Worm (Caenorhabditis elegans) whole organism, late embryonic: ENCODE data around the gene mob-1.

Source experiments
- C08G9.2 ChIP-seq: sonication (generic microtip); optimal IDR thresholded peaks from 2 replicates; lab custom pipeline; 2016; ENCODE audit warnings: mild to moderate bottlenecking, missing genetic modification characterization, moderate library complexity, missing compliant biosample characterization
- K02D7.2 ChIP-seq: sonication (generic microtip); optimal IDR thresholded peaks from 2 replicates; lab custom pipeline; 2017; ENCODE audit warnings: mild to moderate bottlenecking, missing genetic modification characterization, missing compliant biosample characterization
- K09A11.1 ChIP-seq: sonication (generic microtip); optimal IDR thresholded peaks from 2 replicates; lab custom pipeline; 2017; ENCODE audit warnings: antibody characterized with exemption, mild to moderate bottlenecking, missing genetic modification characterization, missing compliant biosample characterization; ENCODE audit not compliant: insufficient read depth
- T23F11.4 ChIP-seq: fragments of 200-800 bp; sonication (Bioruptor generic); optimal IDR thresholded peaks from 2 replicates; lab custom pipeline; 2018; ENCODE audit warnings: mild to moderate bottlenecking, missing genetic modification characterization, missing compliant biosample characterization
- Y22D7AL.16 ChIP-seq: sonication (generic microtip); optimal IDR thresholded peaks from 2 replicates; lab custom pipeline; 2016; ENCODE audit warnings: missing genetic modification characterization, missing compliant biosample characterization
- ahr-1 ChIP-seq: sonication (generic microtip); optimal IDR thresholded peaks from 2 replicates; lab custom pipeline; 2016; ENCODE audit warnings: missing genetic modification characterization, missing compliant biosample characterization
- ceh-14 ChIP-seq: sonication (generic microtip); optimal IDR thresholded peaks from 2 replicates; lab custom pipeline; 2016; ENCODE audit warnings: missing genotype, missing genetic modification characterization, missing compliant biosample characterization
- ceh-19 ChIP-seq: fragments of 200-800 bp; sonication (Bioruptor generic); optimal IDR thresholded peaks from 2 replicates; lab custom pipeline; 2018; ENCODE audit warnings: mild to moderate bottlenecking, missing genetic modification characterization, missing compliant biosample characterization
- ceh-22 ChIP-seq: sonication (generic microtip); optimal IDR thresholded peaks from 2 replicates; lab custom pipeline; 2017; ENCODE audit warnings: missing biosample characterization, missing genetic modification characterization
- ceh-24 ChIP-seq: sonication (generic microtip); optimal IDR thresholded peaks from 2 replicates; lab custom pipeline; 2016; ENCODE audit warnings: mild to moderate bottlenecking, missing genetic modification characterization, missing compliant biosample characterization
- ceh-45 ChIP-seq: fragments of 200-800 bp; sonication (Bioruptor generic); IDR thresholded peaks from 2 replicates; pipeline ENCODE4 v1.3.6; 2022; ENCODE audit warnings: missing genetic modification reagents, missing genetic modification characterization, missing compliant biosample characterization
- ceh-48 ChIP-seq: sonication (generic microtip); optimal IDR thresholded peaks from 2 replicates; lab custom pipeline; 2016; ENCODE audit warnings: missing genetic modification characterization, inconsistent platforms, missing compliant biosample characterization
- dmd-4 ChIP-seq: sonication (generic microtip); optimal IDR thresholded peaks from 2 replicates; lab custom pipeline; 2016; ENCODE audit warnings: borderline replicate concordance, missing genetic modification characterization, missing compliant biosample characterization
- ets-4 ChIP-seq: sonication (generic microtip); optimal IDR thresholded peaks from 2 replicates; lab custom pipeline; 2016; ENCODE audit warnings: missing genetic modification characterization, missing compliant biosample characterization
- fkh-6 ChIP-seq: sonication (generic microtip); optimal IDR thresholded peaks from 2 replicates; lab custom pipeline; 2016; ENCODE audit warnings: missing genetic modification characterization, missing compliant biosample characterization
- gmeb-2 ChIP-seq: sonication (generic microtip); optimal IDR thresholded peaks from 2 replicates; lab custom pipeline; 2016; ENCODE audit warnings: missing genetic modification characterization, inconsistent platforms, missing compliant biosample characterization
- hlh-13 ChIP-seq: fragments of 200-800 bp; sonication (Bioruptor generic); optimal IDR thresholded peaks from 2 replicates; lab custom pipeline; 2018; ENCODE audit warnings: mild to moderate bottlenecking, missing genetic modification characterization, missing compliant biosample characterization
- hlh-6 ChIP-seq: sonication (generic microtip); optimal IDR thresholded peaks from 2 replicates; lab custom pipeline; 2016; ENCODE audit warnings: missing genotype, missing genetic modification characterization, missing compliant biosample characterization
- hlh-8 ChIP-seq: sonication (generic microtip); optimal IDR thresholded peaks from 2 replicates; lab custom pipeline; 2016; ENCODE audit warnings: missing genotype, missing genetic modification characterization, missing compliant biosample characterization
- lim-6 ChIP-seq: sonication (generic microtip); optimal IDR thresholded peaks from 2 replicates; lab custom pipeline; 2016; ENCODE audit warnings: missing genetic modification characterization, missing compliant biosample characterization
- madf-2 ChIP-seq: sonication (generic microtip); optimal IDR thresholded peaks from 2 replicates; lab custom pipeline; 2017; ENCODE audit warnings: missing genetic modification characterization, missing compliant biosample characterization
- mec-3 ChIP-seq: sonication (generic microtip); optimal IDR thresholded peaks from 2 replicates; lab custom pipeline; 2016; ENCODE audit warnings: borderline replicate concordance, missing genetic modification characterization, missing compliant biosample characterization
- nfya-1 ChIP-seq: sonication (generic microtip); optimal IDR thresholded peaks from 2 replicates; lab custom pipeline; 2017; ENCODE audit warnings: missing genetic modification characterization, mild to moderate bottlenecking, missing compliant biosample characterization, antibody characterized with exemption, moderate library complexity
- nhr-11 ChIP-seq: fragments of 150-350 bp; optimal IDR thresholded peaks from 2 replicates; lab custom pipeline; 2014; ENCODE audit warnings: missing biosample characterization, missing genetic modification characterization
- npax-4 ChIP-seq: sonication (generic microtip); optimal IDR thresholded peaks from 2 replicates; lab custom pipeline; 2016; ENCODE audit warnings: missing genetic modification characterization, missing compliant biosample characterization
- odd-2 ChIP-seq: sonication (generic microtip); optimal IDR thresholded peaks from 2 replicates; lab custom pipeline; 2017; ENCODE audit warnings: antibody characterized with exemption, mild to moderate bottlenecking, missing genetic modification characterization, missing compliant biosample characterization
- pag-3 ChIP-seq: sonication (generic microtip); optimal IDR thresholded peaks from 2 replicates; lab custom pipeline; 2016; ENCODE audit warnings: missing compliant biosample characterization, missing genetic modification characterization, borderline replicate concordance
- pat-9 ChIP-seq: fragments of 200-800 bp; sonication (Bioruptor generic); optimal IDR thresholded peaks from 2 replicates; lab custom pipeline; 2018; ENCODE audit warnings: mild to moderate bottlenecking, missing genetic modification characterization, moderate library complexity, missing compliant biosample characterization
- pha-2 ChIP-seq: sonication (generic microtip); optimal IDR thresholded peaks from 2 replicates; lab custom pipeline; 2017; ENCODE audit warnings: mild to moderate bottlenecking, missing genetic modification characterization, missing compliant biosample characterization
- pha-4 ChIP-seq: fragments of 150-350 bp; optimal IDR thresholded peaks from 2 replicates; lab custom pipeline; 2018; ENCODE audit warnings: missing biosample characterization, missing genetic modification reagents, missing genetic modification characterization
- pqm-1 ChIP-seq: sonication (generic microtip); optimal IDR thresholded peaks from 2 replicates; lab custom pipeline; 2016; ENCODE audit warnings: missing genetic modification characterization, missing compliant biosample characterization
- ref-2 ChIP-seq: sonication (generic microtip); optimal IDR thresholded peaks from 2 replicates; lab custom pipeline; 2016; ENCODE audit warnings: missing genetic modification characterization, missing compliant biosample characterization
- ttx-3 ChIP-seq: sonication (generic microtip); optimal IDR thresholded peaks from 2 replicates; lab custom pipeline; 2016; ENCODE audit warnings: missing genetic modification reagents, missing genetic modification characterization, missing compliant biosample characterization
- unc-3 ChIP-seq, 2 experiments: fragments of 200-800 bp in 1 of 2; sonication (Bioruptor generic) in 1 of 2; sonication (generic microtip) in 1 of 2; conservative IDR thresholded peaks in 1 of 2; optimal IDR thresholded peaks in 1 of 2; 2 replicates each; pipeline versions ENCODE4 v1.3.6 to Lab custom; 2016 to 2022; ENCODE audit warnings: missing compliant biosample characterization in 2 of 2, missing genetic modification characterization in 2 of 2, missing genetic modification reagents in 1 of 2
- unc-42 ChIP-seq: sonication (generic microtip); optimal IDR thresholded peaks from 2 replicates; lab custom pipeline; 2016; ENCODE audit warnings: missing genotype, missing genetic modification characterization, missing compliant biosample characterization
- ztf-16 ChIP-seq: sonication (generic microtip); optimal IDR thresholded peaks from 2 replicates; lab custom pipeline; 2017; ENCODE audit warnings: missing genetic modification characterization, missing compliant biosample characterization

mob-1 gene

DNA sequence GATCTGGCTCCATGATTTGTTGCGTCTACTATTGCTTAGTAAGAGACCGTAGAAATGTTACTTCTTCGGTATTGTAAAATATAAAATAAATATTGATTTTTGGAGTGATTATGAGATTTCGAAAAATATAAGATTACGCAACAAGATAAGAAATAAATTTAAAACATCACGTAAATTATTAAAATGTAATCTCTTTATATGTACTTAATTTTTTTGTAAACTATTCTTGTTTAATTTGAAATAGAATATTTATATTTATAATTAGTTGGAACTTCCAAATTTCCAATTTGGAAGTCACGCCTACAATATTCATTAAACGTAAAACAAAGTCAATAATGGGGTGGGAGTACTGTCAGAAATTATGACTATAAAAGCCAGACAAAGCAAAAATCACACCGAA lies 26.9 kb upstream of the mob-1 start, which contains the start of gene M117.4:
Gene M117.4 (minus strand): TSS at position 101 of the 400 bp plus-strand sequence.
- no peak for TF ChIP-seq unc-3 (GFP tag; conservative IDR thresholded peaks at IDR 0.05; lab: Robert Waterston, UW)
- no peak for TF ChIP-seq unc-3 (tag; optimal IDR thresholded peaks at IDR 0.05; lab: Kevin White, UChicago)
- TF ChIP-seq madf-2: no peak
- TF ChIP-seq hlh-8 (tag; lab: Kevin White, UChicago): no peak
- no peak for TF ChIP-seq dmd-4
- no peak for TF ChIP-seq ceh-24 (tag; lab: Kevin White, UChicago)
- no peak for TF ChIP-seq ceh-48
- TF ChIP-seq hlh-13 (GFP tag; lab: Kevin White, UChicago): no peak
- TF ChIP-seq ceh-19 (GFP tag; lab: Kevin White, UChicago): no peak
- TF ChIP-seq odd-2 (tag; lab: Kevin White, UChicago): no peak
- TF ChIP-seq ztf-16 (tag; lab: Kevin White, UChicago): no peak
- TF ChIP-seq npax-4: no peak
- no peak for TF ChIP-seq nhr-11 (tag; lab: Kevin White, UChicago)
- TF ChIP-seq pha-4 (tag; lab: Kevin White, UChicago): no peak
- no peak for TF ChIP-seq ahr-1

DNA sequence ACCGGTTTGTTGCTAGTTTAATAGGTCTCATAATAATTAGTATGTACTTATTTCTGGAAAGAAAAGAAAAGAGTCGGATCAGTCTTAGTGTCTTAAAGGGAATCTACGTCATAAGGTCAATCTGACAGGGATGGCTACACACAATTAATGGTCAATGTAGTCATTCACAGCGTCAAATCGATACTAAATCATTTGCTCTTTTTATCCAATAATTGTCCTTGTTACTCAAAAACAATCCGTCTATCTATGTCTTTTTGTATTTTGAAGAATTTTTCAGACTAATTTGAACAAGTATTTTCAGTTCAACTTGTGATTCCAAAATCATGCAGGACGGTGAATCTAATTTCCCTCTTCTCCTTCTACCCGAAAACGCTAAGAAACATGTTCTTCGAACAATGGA lies 21.7 kb upstream of the mob-1 start, which contains the start of gene fbxb-3:
Gene fbxb-3 (plus strand): TSS at position 301 of the 400 bp plus-strand sequence.
- TF ChIP-seq ceh-22 (tag; lab: Kevin White, UChicago) (no peak), Y22D7AL.16 (tag; lab: Kevin White, UChicago) (no peak), madf-2 (no peak), fkh-6 (no peak), gmeb-2 (tag; lab: Kevin White, UChicago) (no peak), ahr-1 (no peak), ttx-3 (tag; lab: Kevin White, UChicago) (no peak), npax-4 (no peak)

DNA sequence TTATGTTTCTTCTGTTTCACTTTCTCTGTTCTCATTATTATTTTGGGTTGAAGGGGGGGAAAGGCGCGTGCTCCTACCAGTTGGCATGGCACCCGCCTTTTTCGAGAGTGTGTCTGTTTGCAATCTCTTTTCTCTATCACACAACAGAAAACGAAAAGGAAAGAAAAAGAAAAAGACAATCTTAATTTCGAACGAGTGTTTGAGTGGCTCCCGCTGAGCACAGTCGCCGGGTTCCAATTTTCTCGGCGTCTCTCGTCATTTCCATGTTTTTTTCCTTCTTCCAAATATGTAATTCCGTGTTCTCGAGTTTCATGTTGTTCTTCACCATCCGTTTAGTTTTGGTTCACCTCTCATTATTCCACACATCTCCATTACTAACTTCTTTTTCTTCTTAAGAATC lies 18.2 kb upstream of the mob-1 start, which contains the start of gene F38H4.3:
Gene F38H4.3 (plus strand): TSS at position 301 of the 400 bp plus-strand sequence.
- TF ChIP-seq pha-2 (tag; lab: Kevin White, UChicago) (no peak), pha-4 (tag; lab: Kevin White, UChicago) (no peak), ahr-1 (no peak), mec-3 (no peak), nhr-11 (tag; lab: Kevin White, UChicago) (no peak), hlh-6 (tag; lab: Kevin White, UChicago) (no peak), lim-6 (no peak), K02D7.2 (tag; lab: Kevin White, UChicago) (no peak), pqm-1 (tag; lab: Kevin White, UChicago) (no peak), ceh-22 (tag; lab: Kevin White, UChicago) (no peak), ceh-14 (tag; lab: Kevin White, UChicago) (no peak), K09A11.1 (tag; lab: Kevin White, UChicago) (no peak), ttx-3 (tag; lab: Kevin White, UChicago) (no peak), ceh-45 (no peak), nfya-1 (tag; lab: Kevin White, UChicago) (no peak), ets-4 (no peak), hlh-13 (GFP tag; lab: Kevin White, UChicago) (no peak), unc-42 (tag; lab: Kevin White, UChicago) (no peak), C08G9.2 (tag; lab: Kevin White, UChicago) (no peak), pag-3 (tag; lab: Kevin White, UChicago) (no peak)
- TF ChIP-seq, all 69 proteins: peak for 0

DNA sequence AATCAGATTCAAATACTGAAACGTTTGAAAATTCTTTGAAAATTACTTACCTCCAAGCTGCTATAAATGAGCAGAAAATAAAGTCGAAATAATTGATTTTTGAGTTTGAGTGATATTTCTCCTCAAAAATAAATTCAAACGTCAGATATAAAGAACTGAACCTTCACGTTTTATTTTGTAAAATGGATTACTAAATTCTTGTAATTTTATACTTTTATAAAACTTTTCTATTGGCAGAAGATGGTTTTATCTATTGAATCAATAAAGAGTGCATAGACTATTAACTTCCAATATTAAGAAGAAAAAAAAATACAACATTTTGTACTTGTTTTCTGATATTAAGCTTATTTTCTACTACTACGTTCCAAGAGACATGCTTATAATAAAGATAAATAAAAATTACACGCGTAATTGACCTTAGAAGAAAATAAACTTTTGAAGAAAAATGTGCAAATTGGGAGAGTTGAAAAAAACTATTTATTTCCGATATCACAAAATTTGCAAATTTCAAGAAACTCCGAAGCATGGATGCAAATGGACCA lies 12.5 kb upstream of the mob-1 start, which contains the start of the genes F38H4.6 and F38H4.4:
Gene F38H4.6 (minus strand): TSS at position 101 of the 542 bp plus-strand sequence.
Gene F38H4.4 (plus strand): TSS at position 492 of the 542 bp plus-strand sequence.
- no peak for TF ChIP-seq pat-9 (tag; lab: Kevin White, UChicago)
- no peak for TF ChIP-seq ahr-1
- no peak for TF ChIP-seq ceh-45
- TF ChIP-seq ref-2: no peak
- no peak for TF ChIP-seq ceh-48
- no peak for TF ChIP-seq mec-3
- no peak for TF ChIP-seq nfya-1 (tag; lab: Kevin White, UChicago)
- TF ChIP-seq T23F11.4 (GFP tag; lab: Kevin White, UChicago): no peak
